Fruit fly (Drosophila melanogaster): ENCODE data around the gene CG8132.

DNA sequence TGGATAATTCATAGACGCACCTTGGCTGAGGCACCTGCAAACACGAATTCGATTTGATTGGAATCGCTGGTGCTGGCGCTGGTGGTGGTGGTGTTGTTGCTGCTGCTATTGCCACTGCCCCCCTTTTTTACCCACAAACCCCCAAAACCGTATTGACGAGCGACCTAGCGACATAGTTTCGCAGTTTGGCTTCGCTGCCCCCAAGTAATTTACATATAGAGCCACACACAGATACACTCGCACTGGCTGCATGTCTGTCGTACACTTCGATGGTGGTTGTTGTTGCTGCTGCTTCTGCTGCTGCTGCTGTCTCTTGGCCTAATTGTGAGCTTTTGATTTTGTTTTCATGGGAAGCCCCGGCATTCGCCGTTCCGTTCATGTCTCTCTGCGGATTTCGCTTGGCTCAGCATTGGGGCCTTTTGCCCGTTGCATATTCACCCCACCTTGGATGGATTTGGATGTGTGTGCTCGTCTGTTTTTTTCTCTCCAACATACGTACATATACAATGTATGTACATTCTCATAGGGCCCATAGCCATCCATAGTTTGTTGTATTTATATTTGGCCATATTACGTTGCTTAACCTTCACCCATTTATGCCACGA lies 22.9 kb downstream of the CG8132 start:
- TF ChIP-seq CG8319 (GFP tag; optimal IDR thresholded peaks at IDR 0.05) (no peak), fd59A (GFP tag; optimal IDR thresholded peaks at IDR 0.05) (no peak), Gug (GFP tag; IDR thresholded peaks at IDR 0.05) (no peak), Ets96B (tag; optimal IDR thresholded peaks at IDR 0.05) (no peak), vri (GFP tag; optimal IDR thresholded peaks at IDR 0.05) (no peak), CG34406 (GFP tag; optimal IDR thresholded peaks at IDR 0.05) (no peak), CG8119 (GFP tag; IDR thresholded peaks at IDR 0.05) (0 out of 3 replicates have a peak, but pooled peaks have one; percentile 21), CG32006 (GFP tag; optimal IDR thresholded peaks at IDR 0.05) (no peak)
